Fruit fly (Drosophila melanogaster): ENCODE measurements around the gene Josd.
A peak's percentile ranks its signal among the peaks of the same experiment; 100 is the strongest.

Josd gene

DNA sequence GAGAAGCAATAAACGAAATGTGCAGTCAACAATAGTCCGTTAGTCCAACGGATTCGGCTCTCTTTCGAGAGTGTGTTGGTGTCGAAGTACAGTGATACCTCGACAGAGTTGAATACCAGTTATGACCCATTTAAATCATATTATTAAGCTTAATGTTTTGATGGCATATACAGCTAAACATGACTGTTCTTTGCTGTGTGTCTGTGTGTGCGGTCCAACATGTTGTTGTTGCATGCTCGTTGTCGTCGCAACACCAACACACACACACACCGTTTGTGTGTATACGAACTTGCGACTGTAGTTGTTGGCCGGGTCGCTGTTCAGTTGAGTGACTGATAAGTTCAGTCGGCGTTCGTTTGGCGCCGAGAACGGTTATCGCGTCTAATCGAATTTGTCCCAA, 47.9 kb downstream of the Josd start, which contains the start of gene CG15894 (continued):
- no peak for TF ChIP-seq CG3838 (GFP tag; optimal IDR thresholded peaks at IDR 0.05)
- no peak for TF ChIP-seq vnd (GFP tag; IDR thresholded peaks at IDR 0.05; ENCODE audit: partially characterized antibody)
- no peak for TF ChIP-seq Eip74EF (GFP tag; optimal IDR thresholded peaks at IDR 0.05)
- no peak for TF ChIP-seq CG17186 (GFP tag; optimal IDR thresholded peaks at IDR 0.05)
- no peak for TF ChIP-seq Myb (GFP tag; optimal IDR thresholded peaks at IDR 0.05)
- TF ChIP-seq CG10274 (GFP tag; optimal IDR thresholded peaks at IDR 0.05) = no peak
- TF ChIP-seq danr (GFP tag; IDR thresholded peaks at IDR 0.05) = no peak
- TF ChIP-seq klu (GFP tag; IDR thresholded peaks at IDR 0.05) = no peak
- TF ChIP-seq CrebB (tag; optimal IDR thresholded peaks at IDR 0.05) = no peak
- no peak for TF ChIP-seq CG18764 (GFP tag; optimal IDR thresholded peaks at IDR 0.05)
- TF ChIP-seq ems (GFP tag; optimal IDR thresholded peaks at IDR 0.05) = no peak
- peak; percentile 18; the same call in 1 of the 2 replicates for TF ChIP-seq ranshi (GFP tag; IDR thresholded peaks at IDR 0.05)
- no peak for TF ChIP-seq dati (GFP tag; IDR thresholded peaks at IDR 0.05)
- TF ChIP-seq pzg (GFP tag; optimal IDR thresholded peaks at IDR 0.05) = no peak
- no peak for TF ChIP-seq slp2 (GFP tag; optimal IDR thresholded peaks at IDR 0.05)
- TF ChIP-seq kah (GFP tag; optimal IDR thresholded peaks at IDR 0.05) = no peak
- no peak for TF ChIP-seq prd (optimal IDR thresholded peaks at IDR 0.05)
- peak; percentile 26; the same call in 1 of the 3 replicates for TF ChIP-seq prd (GFP tag; IDR thresholded peaks at IDR 0.05)
- no peak for TF ChIP-seq vvl (GFP tag; IDR thresholded peaks at IDR 0.05)
- TF ChIP-seq jigr1 (GFP tag; IDR thresholded peaks at IDR 0.05) = no peak
- no peak for TF ChIP-seq CG10321 (GFP tag; IDR thresholded peaks at IDR 0.05)
- TF ChIP-seq Spps (tag; optimal IDR thresholded peaks at IDR 0.05) = no peak
- no peak for TF ChIP-seq CG17829 (tag; optimal IDR thresholded peaks at IDR 0.05)
- no peak for TF ChIP-seq repo (GFP tag; optimal IDR thresholded peaks at IDR 0.05)
- peak; percentile 12 for TF ChIP-seq CG13894 (tag; optimal IDR thresholded peaks at IDR 0.05)
- TF ChIP-seq CG1603 (tag; optimal IDR thresholded peaks at IDR 0.05) = peak; percentile 42

DNA sequence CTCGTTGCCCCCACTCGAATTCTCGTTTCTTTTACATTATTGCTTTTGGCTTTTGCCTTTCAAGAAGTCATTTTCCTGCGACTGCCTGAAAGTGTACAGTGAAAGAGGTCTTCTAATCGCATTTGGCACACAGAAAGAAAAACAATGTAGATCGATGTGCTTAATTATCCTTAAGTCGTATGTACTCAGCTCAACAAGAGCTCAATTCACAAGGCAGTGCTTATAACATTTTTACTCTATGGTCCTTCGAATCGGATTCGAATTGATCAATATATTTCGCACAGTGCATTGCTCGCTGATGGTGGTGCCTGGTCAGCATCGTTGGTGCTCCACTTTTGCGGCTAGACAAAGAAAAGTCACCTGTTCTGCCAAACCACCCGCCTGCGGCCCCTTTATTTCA, 49.4 kb downstream of the Josd start:
- TF ChIP-seq CG8478 (optimal IDR thresholded peaks at IDR 0.05) (no peak), btn (GFP tag; optimal IDR thresholded peaks at IDR 0.05) (no peak), gem (tag; optimal IDR thresholded peaks at IDR 0.05) (peak; percentile 27), CG2120 (GFP tag; optimal IDR thresholded peaks at IDR 0.05) (peak; percentile 32), CG31224 (GFP tag; IDR thresholded peaks at IDR 0.05) (no peak), CG7839 (tag; optimal IDR thresholded peaks at IDR 0.05) (peak; percentile 42), Atf3 (GFP tag; optimal IDR thresholded peaks at IDR 0.05) (peak; percentile 19), CG14014 (GFP tag; IDR thresholded peaks at IDR 0.05) (no peak), ci (GFP tag; IDR thresholded peaks at IDR 0.05) (peak; percentile 59; the same call in 2 of the 3 replicates), ind (GFP tag; optimal IDR thresholded peaks at IDR 0.05) (peak; percentile 31), gcm2 (GFP tag; optimal IDR thresholded peaks at IDR 0.05) (no peak), Hr51 (GFP tag; optimal IDR thresholded peaks at IDR 0.05) (peak in 1 of 2 experiments; percentile 46), CG14441 (GFP tag; IDR thresholded peaks at IDR 0.05) (peak; percentile 37; the same call in 1 of the 2 replicates), eve (GFP tag; optimal IDR thresholded peaks at IDR 0.05) (peak in 1 of 2 experiments; percentile 57), grau (tag; optimal IDR thresholded peaks at IDR 0.05) (peak; percentile 31), Ets65A (GFP tag) (peak; percentile 94), unc-4 (GFP tag; IDR thresholded peaks at IDR 0.05; ENCODE audit: partially characterized antibody) (no peak), slbo (GFP tag; IDR thresholded peaks at IDR 0.05) (peak; percentile 40), Hmr (GFP tag; optimal IDR thresholded peaks at IDR 0.05) (peak; percentile 39), nmo (GFP tag; optimal IDR thresholded peaks at IDR 0.05) (peak; percentile 19), dmrt99B (tag; optimal IDR thresholded peaks at IDR 0.05) (peak; percentile 51), CG6689 (GFP tag; IDR thresholded peaks at IDR 0.05) (0 out of 2 replicates have a peak, but pooled peaks have one; percentile 14), Blimp-1 (GFP tag; optimal IDR thresholded peaks at IDR 0.05) (peak; percentile 5), Xbp1 (GFP tag; optimal IDR thresholded peaks at IDR 0.05) (peak; percentile 9), CG16779 (GFP tag; IDR thresholded peaks at IDR 0.05) (no peak), MTF-1 (GFP tag; optimal IDR thresholded peaks at IDR 0.05; ENCODE audit: borderline replicate concordance) (no peak), oc (tag; optimal IDR thresholded peaks at IDR 0.05) (peak; percentile 2)
